Fruit fly (Drosophila melanogaster) whole organism, wandering third instar larva: Measurements from ENCODE around the gene cnc.

ENCODE experiments used
- Abd-B ChIP-seq: fragments of >200 bp; optimal IDR thresholded peaks from 2 replicates; lab custom pipeline; 2017; ENCODE audit warnings: missing biosample characterization, missing genetic modification characterization
- CG32264 ChIP-seq: fragments of 200-800 bp; sonication (Bioruptor generic); optimal IDR thresholded peaks from 2 replicates; lab custom pipeline; 2016; ENCODE audit warnings: missing biosample characterization, missing genetic modification characterization
- CG9705 ChIP-seq: fragments of 200-800 bp; sonication (Bioruptor generic); optimal IDR thresholded peaks from 2 replicates; lab custom pipeline; 2018; ENCODE audit warnings: missing biosample characterization, mild to moderate bottlenecking, missing genetic modification characterization
- CrebA ChIP-seq: fragments of 200-800 bp; sonication (Bioruptor generic); optimal IDR thresholded peaks from 2 replicates; lab custom pipeline; 2016; ENCODE audit warnings: missing biosample characterization, mild to moderate bottlenecking, missing genetic modification characterization, borderline replicate concordance
- Dfd ChIP-seq: fragments of >200 bp; optimal IDR thresholded peaks from 2 replicates; lab custom pipeline; 2017; ENCODE audit warnings: missing biosample characterization, missing genetic modification characterization
- Dif ChIP-seq: fragments of 200-275, 200-300 bp; sonication (Bioruptor generic); optimal IDR thresholded peaks from 2 replicates; lab custom pipeline; 2018; ENCODE audit warnings: missing biosample characterization, missing genetic modification characterization; ENCODE audit not compliant: partially characterized antibody
- GATAd ChIP-seq: sonication (Bioruptor generic); optimal IDR thresholded peaks from 2 replicates; lab custom pipeline; 2016; ENCODE audit warnings: missing biosample characterization, missing genetic modification characterization
- HLH106 ChIP-seq: fragments of 200-800 bp; optimal IDR thresholded peaks from 3 replicates; lab custom pipeline; 2019; ENCODE audit warnings: missing biosample characterization, mild to moderate bottlenecking, missing genetic modification characterization, moderate library complexity
- Hnf4 ChIP-seq: fragments of 200-800 bp; sonication (Bioruptor generic); optimal IDR thresholded peaks from 2 replicates; lab custom pipeline; 2016; ENCODE audit warnings: missing biosample characterization, mild to moderate bottlenecking, missing genetic modification characterization
- Hr78 ChIP-seq: fragments of >200 bp; optimal IDR thresholded peaks from 2 replicates; lab custom pipeline; 2017; ENCODE audit warnings: missing biosample characterization, missing genetic modification characterization
- Hr83 ChIP-seq: fragments of 200-300 bp; sonication (Bioruptor generic); optimal IDR thresholded peaks from 2 replicates; lab custom pipeline; 2016; ENCODE audit warnings: missing biosample characterization, mild to moderate bottlenecking, missing genetic modification characterization, moderate library complexity; ENCODE audit not compliant: poor library complexity, severe bottlenecking
- Jra ChIP-seq: sonication (Bioruptor generic); optimal IDR thresholded peaks from 2 replicates; lab custom pipeline; 2016; ENCODE audit warnings: missing biosample characterization, missing genetic modification characterization
- Mio ChIP-seq: sonication (Bioruptor generic); optimal IDR thresholded peaks from 2 replicates; lab custom pipeline; 2016; ENCODE audit warnings: missing biosample characterization, missing genetic modification characterization
- Myc ChIP-seq: fragments of >200 bp; optimal IDR thresholded peaks from 2 replicates; lab custom pipeline; 2017
- N ChIP-seq: fragments of >200 bp; optimal IDR thresholded peaks from 2 replicates; lab custom pipeline; 2018; ENCODE audit warnings: missing biosample characterization, missing external identifiers, missing genetic modification characterization
- OdsH ChIP-seq: fragments of 200-800 bp; sonication (Bioruptor generic); optimal IDR thresholded peaks from 2 replicates; lab custom pipeline; 2016; ENCODE audit warnings: missing biosample characterization, mild to moderate bottlenecking, missing genetic modification characterization
- Rel ChIP-seq, 2 experiments: fragments of 200-800 bp; sonication (Bioruptor generic) in 1 of 2; optimal IDR thresholded peaks; 2 replicates in 1 of 2; 3 replicates in 1 of 2; lab custom pipeline; 2016 to 2019; ENCODE audit warnings: mild to moderate bottlenecking in 2 of 2, missing biosample characterization in 2 of 2, missing genetic modification characterization in 2 of 2, moderate library complexity in 1 of 2
- Sp1 ChIP-seq: fragments of 200-800 bp; sonication (Bioruptor generic); optimal IDR thresholded peaks from 3 replicates; lab custom pipeline; 2019; ENCODE audit warnings: missing biosample characterization, mild to moderate bottlenecking, missing genetic modification characterization, moderate library complexity
- Vsx2 ChIP-seq: fragments of 200-300, 225-300 bp; sonication (Bioruptor generic); optimal IDR thresholded peaks from 2 replicates; lab custom pipeline; 2018; ENCODE audit warnings: missing biosample characterization, missing genetic modification characterization; ENCODE audit not compliant: partially characterized antibody
- br ChIP-seq: fragments of 200-800 bp; sonication (Bioruptor generic); optimal IDR thresholded peaks from 2 replicates; lab custom pipeline; 2016; ENCODE audit warnings: missing biosample characterization, missing genetic modification characterization
- brk ChIP-seq: fragments of 200-800 bp; sonication (Bioruptor generic); optimal IDR thresholded peaks from 2 replicates; lab custom pipeline; 2016; ENCODE audit warnings: missing biosample characterization, mild to moderate bottlenecking, missing genetic modification characterization
- dl ChIP-seq, 2 experiments: fragments of 175-275, 200-275 bp in 1 of 2; fragments of 200-275 bp in 1 of 2; sonication (Bioruptor generic); optimal IDR thresholded peaks; lab custom pipeline; 2018; ENCODE audit warnings: mild to moderate bottlenecking in 2 of 2, missing biosample characterization in 2 of 2, missing genetic modification characterization in 2 of 2, moderate library complexity in 2 of 2; ENCODE audit not compliant: partially characterized antibody in 2 of 2, insufficient read depth in 1 of 2
- dmrt93B ChIP-seq: fragments of 200-800 bp; sonication (Bioruptor generic); optimal IDR thresholded peaks from 2 replicates; lab custom pipeline; 2018; ENCODE audit warnings: missing biosample characterization, mild to moderate bottlenecking, missing genetic modification characterization
- dsf ChIP-seq: sonication (Bioruptor generic); optimal IDR thresholded peaks from 2 replicates; lab custom pipeline; 2016; ENCODE audit warnings: missing biosample characterization, missing genetic modification characterization, borderline replicate concordance
- ey ChIP-seq: fragments of 200-800 bp; sonication (Bioruptor generic); optimal IDR thresholded peaks from 2 replicates; lab custom pipeline; 2016; ENCODE audit warnings: missing biosample characterization, missing genetic modification characterization
- foxo ChIP-seq, 2 experiments: fragments of 200-800 bp; sonication (Bioruptor generic); optimal IDR thresholded peaks; 2 replicates in 1 of 2; 3 replicates in 1 of 2; lab custom pipeline; 2016 to 2017; ENCODE audit warnings: missing biosample characterization in 2 of 2, missing genetic modification characterization in 2 of 2
- fru ChIP-seq: fragments of 200-800 bp; sonication (Bioruptor generic); optimal IDR thresholded peaks from 3 replicates; lab custom pipeline; 2016; ENCODE audit warnings: missing biosample characterization, mild to moderate bottlenecking, missing genetic modification characterization
- h ChIP-seq: fragments of 200-800 bp; sonication (Bioruptor generic); optimal IDR thresholded peaks from 3 replicates; lab custom pipeline; 2016; ENCODE audit warnings: missing biosample characterization, mild to moderate bottlenecking, missing genetic modification characterization
- jim ChIP-seq: fragments of 175-275, 200-325 bp; sonication (Bioruptor generic); optimal IDR thresholded peaks from 2 replicates; lab custom pipeline; 2016; ENCODE audit warnings: missing biosample characterization, mild to moderate bottlenecking, missing genetic modification characterization
- lola ChIP-seq: fragments of >200 bp; optimal IDR thresholded peaks from 2 replicates; lab custom pipeline; 2017; ENCODE audit warnings: missing biosample characterization, missing genetic modification characterization
- pan ChIP-seq: fragments of >200 bp; optimal IDR thresholded peaks from 2 replicates; lab custom pipeline; 2017
- psq ChIP-seq: fragments of 200-800 bp; sonication (Bioruptor generic); optimal IDR thresholded peaks from 3 replicates; lab custom pipeline; 2017; ENCODE audit warnings: missing biosample characterization, mild to moderate bottlenecking, missing genetic modification characterization, moderate library complexity
- rgr ChIP-seq: fragments of 200-800 bp; sonication (Bioruptor generic); optimal IDR thresholded peaks from 3 replicates; lab custom pipeline; 2016; ENCODE audit warnings: missing biosample characterization, mild to moderate bottlenecking, missing genetic modification characterization
- sage ChIP-seq: fragments of 200-800 bp; sonication (Bioruptor generic); optimal IDR thresholded peaks from 2 replicates; lab custom pipeline; 2016; ENCODE audit warnings: missing biosample characterization, mild to moderate bottlenecking, missing genetic modification characterization
- sv ChIP-seq: fragments of 200-800 bp; sonication (Bioruptor generic); optimal IDR thresholded peaks from 3 replicates; lab custom pipeline; 2016; ENCODE audit warnings: missing biosample characterization, missing genetic modification characterization
- tai ChIP-seq: sonication (Bioruptor generic); optimal IDR thresholded peaks from 2 replicates; lab custom pipeline; 2016; ENCODE audit warnings: missing biosample characterization, missing genetic modification characterization
- usp ChIP-seq: fragments of >200 bp; optimal IDR thresholded peaks from 2 replicates; lab custom pipeline; 2017; ENCODE audit warnings: missing biosample characterization, missing genetic modification characterization
- woc ChIP-seq: sonication (Bioruptor generic); optimal IDR thresholded peaks from 2 replicates; lab custom pipeline; 2016; ENCODE audit warnings: missing biosample characterization, mild to moderate bottlenecking, missing genetic modification characterization

Gene cnc

dm6 chr3R:23173393-23173981 lies 53.0 kb downstream of the cnc start, which contains the start of gene CG46310:
Gene CG46310, plus strand, starts transcription at chr3R:23173873.
- TF ChIP-seq usp (GFP tag; lab: Kevin White, UChicago): no peak
- peak; percentile 69 for TF ChIP-seq Rel (GFP tag; optimal IDR thresholded peaks at IDR 0.05; lab: Kevin White, UChicago)
- TF ChIP-seq Rel (tag; optimal IDR thresholded peaks at IDR 0.05; lab: Kevin White, UChicago): peak; percentile 85
- TF ChIP-seq CrebA (GFP tag; lab: Kevin White, UChicago): peak; percentile 71
- peak; percentile 75 for TF ChIP-seq tai (GFP tag; lab: Kevin White, UChicago)
- TF ChIP-seq Hnf4 (GFP tag; lab: Kevin White, UChicago): peak; percentile 90
- peak; percentile 86 for TF ChIP-seq br (GFP tag; lab: Kevin White, UChicago)
- TF ChIP-seq jim (GFP tag; lab: Kevin White, UChicago): no peak
- peak; percentile 52 for TF ChIP-seq Vsx2 (GFP tag; lab: Kevin White, UChicago)
- TF ChIP-seq psq (GFP tag; lab: Kevin White, UChicago): peak; percentile 89
- TF ChIP-seq dmrt93B: peak; percentile 74
- no peak for TF ChIP-seq Myc (lab: Kevin White, UChicago)
- TF ChIP-seq CG9705 (GFP tag; lab: Kevin White, UChicago): peak; percentile 83
- TF ChIP-seq Dif: no peak
- no peak for TF ChIP-seq sv
- peak; percentile 89 for TF ChIP-seq OdsH (GFP tag; lab: Kevin White, UChicago)
- peak; percentile 95 for TF ChIP-seq h (GFP tag; lab: Kevin White, UChicago)
- TF ChIP-seq Sp1 (GFP tag; lab: Kevin White, UChicago): peak; percentile 94
- TF ChIP-seq CG32264 (GFP tag; lab: Kevin White, UChicago): peak; percentile 60
- peak in 1 of 2 experiments; percentile 58 for TF ChIP-seq dl (GFP tag; optimal IDR thresholded peaks at IDR 0.05; lab: Kevin White, UChicago; ENCODE audit: insufficient read depth in 1 of 2, partially characterized antibody in 2 of 2)
- peak; percentile 57 for TF ChIP-seq woc
- TF ChIP-seq GATAd: no peak
- TF ChIP-seq ey: peak; percentile 72
- TF ChIP-seq dsf (GFP tag; lab: Kevin White, UChicago): peak; percentile 16
- TF ChIP-seq Mio (GFP tag; lab: Kevin White, UChicago): no peak
- TF ChIP-seq Hr83: peak; percentile 93
- peak; percentile 63 for TF ChIP-seq Jra
- no peak for TF ChIP-seq pan
- TF ChIP-seq HLH106 (tag; lab: Kevin White, UChicago): peak; percentile 97
- TF ChIP-seq fru (GFP tag; lab: Kevin White, UChicago): peak; percentile 93
- peak in 1 of 2 experiments; percentile 97 for TF ChIP-seq foxo (GFP tag; optimal IDR thresholded peaks at IDR 0.05; lab: Kevin White, UChicago)
- TF ChIP-seq rgr (GFP tag; lab: Kevin White, UChicago): peak; percentile 91
- no peak for TF ChIP-seq Dfd (GFP tag; lab: Kevin White, UChicago)
- no peak for TF ChIP-seq N (GFP tag; lab: Kevin White, UChicago)
- peak; percentile 81 for TF ChIP-seq sage
- peak; percentile 85 for TF ChIP-seq brk
- TF ChIP-seq Hr78 (GFP tag; lab: Kevin White, UChicago): no peak
- TF ChIP-seq lola (GFP tag; lab: Kevin White, UChicago): no peak
- TF ChIP-seq Abd-B (GFP tag; lab: Kevin White, UChicago): no peak

dm6 chr3R:23171867-23172266 lies 54.6 kb downstream of the cnc start:
- TF ChIP-seq Jra (no peak), CG9705 (GFP tag; lab: Kevin White, UChicago) (no peak), woc (no peak), h (GFP tag; lab: Kevin White, UChicago) (peak; percentile 39), Vsx2 (GFP tag; lab: Kevin White, UChicago) (peak; percentile 26), Rel (GFP tag; optimal IDR thresholded peaks at IDR 0.05; lab: Kevin White, UChicago) (no peak), Rel (tag; optimal IDR thresholded peaks at IDR 0.05; lab: Kevin White, UChicago) (peak; percentile 81), Hr78 (GFP tag; lab: Kevin White, UChicago) (no peak)
